Worm (Caenorhabditis elegans): Measurements from ENCODE around the gene M117.3.

M117.3 gene

DNA sequence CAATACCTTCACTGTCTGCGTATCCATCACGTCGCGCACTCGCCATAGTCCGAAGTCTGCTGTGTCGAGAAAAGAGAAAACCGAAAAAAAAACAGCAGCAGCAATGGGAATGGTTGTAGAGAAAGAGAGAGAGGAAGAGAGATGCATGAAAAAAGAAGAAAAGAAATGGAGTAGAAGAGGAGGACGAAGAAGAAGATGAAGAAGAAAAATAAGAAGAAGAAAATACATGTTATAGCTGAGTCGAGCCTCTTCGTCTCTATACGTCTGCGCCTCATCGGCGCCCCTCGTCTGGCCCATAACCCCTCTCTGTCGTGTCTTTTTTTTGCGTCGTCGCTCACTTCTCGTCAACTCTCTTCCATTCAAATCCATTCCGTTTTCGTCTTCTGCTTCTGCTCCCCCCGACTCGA lies 12.3 kb upstream of the M117.3 start (continued):
- TF ChIP-seq zag-1 (tag; optimal IDR thresholded peaks at IDR 0.05) (peak; percentile 44), R02D3.7 (tag; optimal IDR thresholded peaks at IDR 0.05) (peak; percentile 51), nhr-11 (tag; optimal IDR thresholded peaks at IDR 0.05) (peak; percentile 41), pha-4 (tag; optimal IDR thresholded peaks at IDR 0.05) (peak; percentile 63), nfya-1 (tag; optimal IDR thresholded peaks at IDR 0.05; ENCODE audit: insufficient read depth) (peak; percentile 89), ceh-82 (tag; optimal IDR thresholded peaks at IDR 0.05) (peak; percentile 17), nhr-25 (tag; optimal IDR thresholded peaks at IDR 0.05) (peak; percentile 59), hmg-11 (tag; optimal IDR thresholded peaks at IDR 0.05) (peak; percentile 95)

- TF ChIP-seq nhr-23 (tag; optimal IDR thresholded peaks at IDR 0.05) = peak; percentile 41
- TF ChIP-seq mdl-1 (tag; optimal IDR thresholded peaks at IDR 0.05) = no peak
These were observed 10.0 kb upstream of the M117.3 start for ce11 chrIV:11812017-11812416.

ce11 chrIV:11813901-11814300 lies 8.1 kb upstream of the M117.3 start, which contains the start of gene M117.1:
Gene M117.1 (plus strand): TSS chrIV:11814247.
- TF ChIP-seq unc-62 (GFP tag; optimal IDR thresholded peaks at IDR 0.05) = no peak
- TF ChIP-seq nhr-28 (tag; optimal IDR thresholded peaks at IDR 0.05) = no peak
- TF ChIP-seq nhr-25 (tag; optimal IDR thresholded peaks at IDR 0.05) = no peak

ce11 chrIV:11820067-11820913 lies 1.7 kb upstream of the M117.3 start:
- TF ChIP-seq elt-2 (tag; optimal IDR thresholded peaks at IDR 0.05) (peak; percentile 0), ama-1 (optimal IDR thresholded peaks at IDR 0.05) (peak; percentile 88), ztf-4 (tag; optimal IDR thresholded peaks at IDR 0.05) (no peak), nhr-11 (tag; optimal IDR thresholded peaks at IDR 0.05) (peak; percentile 28), nhr-25 (tag; optimal IDR thresholded peaks at IDR 0.05) (peak; percentile 25), sea-2 (GFP tag; optimal IDR thresholded peaks at IDR 0.05) (no peak), nhr-28 (tag; optimal IDR thresholded peaks at IDR 0.05) (no peak), ztf-11 (tag; optimal IDR thresholded peaks at IDR 0.05) (no peak), lin-39 (tag; optimal IDR thresholded peaks at IDR 0.05) (no peak), egl-27 (tag; optimal IDR thresholded peaks at IDR 0.05) (no peak)

DNA sequence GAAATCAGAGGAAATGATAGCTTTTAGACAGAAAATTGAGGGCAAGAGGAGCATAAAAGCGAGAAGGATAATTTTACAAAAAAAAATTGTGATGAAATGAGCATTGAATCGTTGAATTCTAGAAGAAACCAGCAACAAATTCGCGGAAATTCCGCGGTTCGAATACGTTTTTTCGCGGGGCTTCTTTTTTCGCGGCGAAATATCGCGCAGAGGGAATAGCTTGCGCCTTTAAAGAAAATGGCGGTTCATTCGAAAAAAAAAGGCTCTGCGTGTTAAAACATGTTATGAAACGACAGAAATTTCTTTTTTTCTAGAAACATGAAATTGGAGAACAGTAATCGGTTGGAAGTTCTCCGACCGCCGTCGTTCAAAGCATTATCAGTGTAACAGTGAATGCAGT lies 448 bp downstream of the M117.3 start:
- peak; percentile 40 for TF ChIP-seq pha-4 (tag; optimal IDR thresholded peaks at IDR 0.05)
- TF ChIP-seq ama-1 (optimal IDR thresholded peaks at IDR 0.05) = peak; percentile 30
- no peak for TF ChIP-seq egl-27 (tag; optimal IDR thresholded peaks at IDR 0.05)
- no peak for TF ChIP-seq fos-1 (tag; optimal IDR thresholded peaks at IDR 0.05)
- no peak for TF ChIP-seq nhr-67 (tag; optimal IDR thresholded peaks at IDR 0.05)
- TF ChIP-seq daf-12 (tag; optimal IDR thresholded peaks at IDR 0.05) = no peak
- peak; percentile 13 for TF ChIP-seq lsy-12 (tag; optimal IDR thresholded peaks at IDR 0.05)
- TF ChIP-seq sea-2 (GFP tag; optimal IDR thresholded peaks at IDR 0.05) = no peak
- TF ChIP-seq nhr-43 (tag; optimal IDR thresholded peaks at IDR 0.05; ENCODE audit: poor library complexity, severe bottlenecking) = no peak
- TF ChIP-seq R02D3.7 (tag; optimal IDR thresholded peaks at IDR 0.05) = no peak
- TF ChIP-seq ceh-9 (tag; optimal IDR thresholded peaks at IDR 0.05) = no peak
- no peak for TF ChIP-seq fkh-10 (GFP tag; optimal IDR thresholded peaks at IDR 0.05)
- no peak for TF ChIP-seq aly-2 (tag; optimal IDR thresholded peaks at IDR 0.05)
- TF ChIP-seq skn-1 (tag; optimal IDR thresholded peaks at IDR 0.05) = no peak
- no peak for TF ChIP-seq unc-62 (GFP tag; optimal IDR thresholded peaks at IDR 0.05)
- peak; percentile 16 for TF ChIP-seq hmg-11 (tag; optimal IDR thresholded peaks at IDR 0.05)
- TF ChIP-seq mdl-1 (tag; optimal IDR thresholded peaks at IDR 0.05) = no peak
- no peak for TF ChIP-seq elt-1 (tag; optimal IDR thresholded peaks at IDR 0.05)
- no peak for TF ChIP-seq egl-5 (tag; optimal IDR thresholded peaks at IDR 0.05)
- TF ChIP-seq unc-39 (tag; optimal IDR thresholded peaks at IDR 0.05) = no peak
- no peak for TF ChIP-seq tbx-2 (tag; optimal IDR thresholded peaks at IDR 0.05)
- TF ChIP-seq nhr-12 (tag; optimal IDR thresholded peaks at IDR 0.05) = no peak
- no peak for TF ChIP-seq nhr-76 (tag; optimal IDR thresholded peaks at IDR 0.05)
- TF ChIP-seq ceh-16 (tag; optimal IDR thresholded peaks at IDR 0.05) = no peak
- peak; percentile 60 for TF ChIP-seq snpc-4 (tag; optimal IDR thresholded peaks at IDR 0.05)
- TF ChIP-seq zag-1 (tag; optimal IDR thresholded peaks at IDR 0.05) = no peak
- TF ChIP-seq nhr-28 (tag; optimal IDR thresholded peaks at IDR 0.05) = no peak
- no peak for TF ChIP-seq nhr-237 (tag; optimal IDR thresholded peaks at IDR 0.05)
- no peak for TF ChIP-seq jun-1 (tag; optimal IDR thresholded peaks at IDR 0.05)
- no peak for TF ChIP-seq mml-1 (tag; optimal IDR thresholded peaks at IDR 0.05)
- no peak for TF ChIP-seq ztf-4 (tag; optimal IDR thresholded peaks at IDR 0.05)
- peak; percentile 45 for TF ChIP-seq nhr-25 (tag; optimal IDR thresholded peaks at IDR 0.05)
- no peak for TF ChIP-seq ZK546.5 (tag; optimal IDR thresholded peaks at IDR 0.05)
- TF ChIP-seq fkh-2 (tag; optimal IDR thresholded peaks at IDR 0.05) = no peak
- TF ChIP-seq ztf-11 (tag; optimal IDR thresholded peaks at IDR 0.05) = no peak
- TF ChIP-seq nhr-77 (tag; optimal IDR thresholded peaks at IDR 0.05) = no peak
- TF ChIP-seq pqm-1 (tag; optimal IDR thresholded peaks at IDR 0.05) = no peak
- TF ChIP-seq ceh-82 (tag; optimal IDR thresholded peaks at IDR 0.05) = no peak

Data from whole organism, L3 larva.